Worm (Caenorhabditis elegans) whole organism, L1 larva: ENCODE data around the gene F56F11.1.

ENCODE experiments used
- C34B4.2 ChIP-seq: sonication (generic microtip); optimal IDR thresholded peaks from 2 replicates; lab custom pipeline; 2017; ENCODE audit warnings: mild to moderate bottlenecking, missing genetic modification characterization, missing compliant biosample characterization
- aha-1 ChIP-seq: fragments of 150-350 bp; optimal IDR thresholded peaks from 2 replicates; lab custom pipeline; 2014; ENCODE audit warnings: missing biosample characterization, missing genetic modification characterization
- alr-1 ChIP-seq: fragments of 200-800 bp; sonication (Bioruptor generic); optimal IDR thresholded peaks from 2 replicates; lab custom pipeline; 2018; ENCODE audit warnings: borderline replicate concordance, mild to moderate bottlenecking, missing genetic modification characterization, missing compliant biosample characterization
- aly-2 ChIP-seq: fragments of 150-350 bp; optimal IDR thresholded peaks from 2 replicates; lab custom pipeline; 2014; ENCODE audit warnings: missing biosample characterization, missing genetic modification characterization
- ama-1 ChIP-seq: fragments of 150-350 bp; optimal IDR thresholded peaks from 2 replicates; lab custom pipeline; 2014
- blmp-1 ChIP-seq: fragments of 150-350 bp; optimal IDR thresholded peaks from 2 replicates; lab custom pipeline; 2014; ENCODE audit warnings: missing biosample characterization, missing genetic modification characterization
- ceh-63 ChIP-seq: fragments of 200-800 bp; sonication (Bioruptor generic); optimal IDR thresholded peaks from 2 replicates; lab custom pipeline; 2018; ENCODE audit warnings: mild to moderate bottlenecking, missing genetic modification characterization, missing compliant biosample characterization
- ceh-82 ChIP-seq, 3 experiments: fragments of 150-350 bp in 1 of 3; sonication (generic microtip) in 2 of 3; optimal IDR thresholded peaks; 2 replicates each; lab custom pipeline; 2014 to 2017; ENCODE audit warnings: missing biosample characterization in 3 of 3, missing genetic modification characterization in 3 of 3
- ceh-88 ChIP-seq: fragments of 200-800 bp; sonication (Bioruptor generic); IDR thresholded peaks from 2 replicates; pipeline ENCODE4 v1.3.6; 2022; ENCODE audit warnings: missing genetic modification characterization, missing compliant biosample characterization
- ceh-90 ChIP-seq: sonication (generic microtip); optimal IDR thresholded peaks from 2 replicates; lab custom pipeline; 2016; ENCODE audit warnings: missing genetic modification characterization, missing compliant biosample characterization
- dpl-1 ChIP-seq, 3 experiments: fragments of 150-350 bp in 2 of 3; sonication (generic microtip) in 1 of 3; optimal IDR thresholded peaks; 2 replicates each; lab custom pipeline; 2014 to 2017; ENCODE audit warnings: missing biosample characterization in 3 of 3, missing genetic modification characterization in 3 of 3, missing genetic modification reagents in 3 of 3
- dsc-1 ChIP-seq: sonication (generic microtip); optimal IDR thresholded peaks from 2 replicates; lab custom pipeline; 2016; ENCODE audit warnings: mild to moderate bottlenecking, missing genetic modification characterization, missing compliant biosample characterization
- efl-1 ChIP-seq, 4 experiments: fragments of 150-350 bp; optimal IDR thresholded peaks in 3 of 4; peaks in 1 of 4; 1 replicate in 1 of 4; 2 replicates in 3 of 4; lab custom pipeline; 2014; ENCODE audit warnings: missing biosample characterization in 2 of 4, missing genetic modification characterization in 2 of 4, missing genetic modification reagents in 2 of 4
- efl-3 ChIP-seq: fragments of 200-800 bp; sonication (Bioruptor generic); optimal IDR thresholded peaks from 2 replicates; lab custom pipeline; 2018; ENCODE audit warnings: mild to moderate bottlenecking, missing genetic modification characterization, missing compliant biosample characterization
- elt-2 ChIP-seq: sonication (generic microtip); optimal IDR thresholded peaks from 2 replicates; lab custom pipeline; 2016; ENCODE audit warnings: missing genetic modification characterization, mild to moderate bottlenecking, inconsistent platforms, missing compliant biosample characterization, missing genetic modification reagents
- elt-3 ChIP-seq, 6 experiments: fragments of 150-350 bp in 1 of 6; sonication (generic microtip); optimal IDR thresholded peaks; 2 replicates each; lab custom pipeline; 2017 to 2018; ENCODE audit warnings: missing biosample characterization in 6 of 6, missing genetic modification characterization in 6 of 6, inconsistent platforms in 1 of 6
- ets-5 ChIP-seq: fragments of 200-800 bp; sonication (Bioruptor generic); IDR thresholded peaks from 2 replicates; pipeline ENCODE4 v1.3.6; 2022; ENCODE audit warnings: missing genetic modification characterization, missing compliant biosample characterization
- fkh-4 ChIP-seq: sonication (generic microtip); optimal IDR thresholded peaks from 2 replicates; lab custom pipeline; 2016; ENCODE audit warnings: missing compliant biosample characterization, missing genetic modification characterization, borderline replicate concordance
- fkh-8 ChIP-seq: sonication (generic microtip); optimal IDR thresholded peaks from 2 replicates; lab custom pipeline; 2016; ENCODE audit warnings: mild to moderate bottlenecking, missing genetic modification characterization, missing compliant biosample characterization
- fos-1 ChIP-seq: fragments of 150-350 bp; optimal IDR thresholded peaks from 2 replicates; lab custom pipeline; 2014; ENCODE audit warnings: missing biosample characterization, missing genetic modification characterization
- grh-1 ChIP-seq: fragments of 200-800 bp; sonication (Bioruptor generic); IDR thresholded peaks from 2 replicates; pipeline ENCODE4 v1.3.6; 2022; ENCODE audit warnings: missing genetic modification reagents, missing genetic modification characterization, missing compliant biosample characterization
- hlh-17 ChIP-seq: fragments of 200-800 bp; sonication (Bioruptor generic); optimal IDR thresholded peaks from 2 replicates; lab custom pipeline; 2018; ENCODE audit warnings: missing genetic modification characterization, mild to moderate bottlenecking, missing compliant biosample characterization, moderate library complexity, borderline replicate concordance
- jun-1 ChIP-seq: fragments of 150-350 bp; optimal IDR thresholded peaks from 2 replicates; lab custom pipeline; 2014; ENCODE audit warnings: missing biosample characterization, missing genetic modification reagents, missing genetic modification characterization
- lin-13 ChIP-seq: fragments of 150-350 bp; optimal IDR thresholded peaks from 2 replicates; lab custom pipeline; 2014; ENCODE audit warnings: missing biosample characterization, missing genetic modification reagents, missing genetic modification characterization
- lin-14 ChIP-seq: fragments of 200-800 bp; sonication (Bioruptor generic); optimal IDR thresholded peaks from 2 replicates; lab custom pipeline; 2018; ENCODE audit warnings: mild to moderate bottlenecking, missing genetic modification characterization, moderate library complexity, missing compliant biosample characterization
- lin-15B ChIP-seq: fragments of 150-350 bp; sonication (generic microtip); optimal IDR thresholded peaks from 3 replicates; lab custom pipeline; 2014; ENCODE audit warnings: missing biosample characterization, missing genetic modification characterization
- lin-39 ChIP-seq: fragments of 150-350 bp; optimal IDR thresholded peaks from 2 replicates; lab custom pipeline; 2014; ENCODE audit warnings: missing biosample characterization, missing genetic modification reagents, missing genetic modification characterization
- lir-3 ChIP-seq: sonication (generic microtip); optimal IDR thresholded peaks from 2 replicates; lab custom pipeline; 2016; ENCODE audit warnings: mild to moderate bottlenecking, missing genetic modification characterization, moderate library complexity, missing compliant biosample characterization; ENCODE audit not compliant: poor library complexity
- lsy-2 ChIP-seq, 2 experiments: fragments of 150-350 bp; optimal IDR thresholded peaks; 2 replicates each; lab custom pipeline; 2014; ENCODE audit warnings: missing biosample characterization in 2 of 2, missing genetic modification characterization in 2 of 2
- mab-9 ChIP-seq: fragments of 200-800 bp; sonication (Bioruptor generic); IDR thresholded peaks from 2 replicates; pipeline ENCODE4 v1.3.6; 2022; ENCODE audit warnings: missing genetic modification reagents, missing genetic modification characterization, missing compliant biosample characterization
- mdl-1 ChIP-seq, 2 experiments: fragments of 150-350 bp; optimal IDR thresholded peaks; 2 replicates each; lab custom pipeline; 2014 to 2017; ENCODE audit warnings: missing biosample characterization in 2 of 2, missing genetic modification characterization in 2 of 2, inconsistent platforms in 1 of 2
- nhr-12 ChIP-seq: sonication (generic microtip); optimal IDR thresholded peaks from 2 replicates; lab custom pipeline; 2017; ENCODE audit warnings: missing biosample characterization, missing genetic modification characterization
- nhr-19 ChIP-seq: fragments of 200-800 bp; sonication (Bioruptor generic); conservative IDR thresholded peaks from 2 replicates; pipeline ENCODE4 v1.3.6; 2022; ENCODE audit warnings: missing genetic modification characterization, missing compliant biosample characterization
- nhr-77 ChIP-seq: fragments of 150-350 bp; optimal IDR thresholded peaks from 2 replicates; lab custom pipeline; 2014; ENCODE audit warnings: missing biosample characterization, missing genetic modification characterization
- nhr-84 ChIP-seq: sonication (generic microtip); optimal IDR thresholded peaks from 2 replicates; lab custom pipeline; 2017; ENCODE audit warnings: missing biosample characterization, missing genetic modification characterization
- nhr-85 ChIP-seq: sonication (generic microtip); peaks from one replicate; lab custom pipeline; 2016; ENCODE audit warnings: missing genetic modification characterization, inconsistent platforms, missing compliant biosample characterization
- nhr-90 ChIP-seq: sonication (generic microtip); optimal IDR thresholded peaks from 2 replicates; lab custom pipeline; 2016; ENCODE audit warnings: mild to moderate bottlenecking, missing genetic modification characterization, missing compliant biosample characterization; ENCODE audit not compliant: poor library complexity
- pag-3 ChIP-seq: sonication (generic microtip); optimal IDR thresholded peaks from 2 replicates; lab custom pipeline; 2017; ENCODE audit warnings: missing genetic modification characterization, mild to moderate bottlenecking, missing compliant biosample characterization, antibody characterized with exemption, borderline replicate concordance; ENCODE audit not compliant: insufficient read depth
- pax-3 ChIP-seq: fragments of 200-800 bp; sonication (Bioruptor generic); optimal IDR thresholded peaks from 2 replicates; lab custom pipeline; 2018; ENCODE audit warnings: mild to moderate bottlenecking, missing genetic modification characterization, moderate library complexity, missing compliant biosample characterization
- rnt-1 ChIP-seq: sonication (generic microtip); optimal IDR thresholded peaks from 2 replicates; lab custom pipeline; 2016; ENCODE audit warnings: mild to moderate bottlenecking, missing genetic modification characterization, moderate library complexity, missing compliant biosample characterization
- snpc-4 ChIP-seq: fragments of 150-350 bp; optimal IDR thresholded peaks from 2 replicates; lab custom pipeline; 2014; ENCODE audit warnings: missing biosample characterization, missing genetic modification characterization
- snu-23 ChIP-seq: sonication (generic microtip); optimal IDR thresholded peaks from 2 replicates; lab custom pipeline; 2016; ENCODE audit warnings: missing genetic modification characterization, missing compliant biosample characterization
- sup-37 ChIP-seq: fragments of 200-800 bp; sonication (Bioruptor generic); optimal IDR thresholded peaks from 2 replicates; lab custom pipeline; 2018; ENCODE audit warnings: mild to moderate bottlenecking, missing genetic modification characterization, missing compliant biosample characterization
- swsn-7 ChIP-seq: sonication (generic microtip); optimal IDR thresholded peaks from 2 replicates; lab custom pipeline; 2016; ENCODE audit warnings: missing genetic modification characterization, missing compliant biosample characterization
- tlp-1 ChIP-seq: fragments of 150-350 bp; optimal IDR thresholded peaks from 2 replicates; lab custom pipeline; 2014; ENCODE audit warnings: missing biosample characterization, missing genetic modification characterization
- unc-86 ChIP-seq: sonication (generic microtip); optimal IDR thresholded peaks from 2 replicates; lab custom pipeline; 2016; ENCODE audit warnings: missing genetic modification characterization, missing compliant biosample characterization
- unc-98 ChIP-seq: fragments of 200-800 bp; sonication (Bioruptor generic); IDR thresholded peaks from 2 replicates; pipeline ENCODE4 v1.3.6; 2022; ENCODE audit warnings: missing genetic modification characterization, missing compliant biosample characterization
- vab-15 ChIP-seq: sonication (generic microtip); optimal IDR thresholded peaks from 2 replicates; lab custom pipeline; 2017; ENCODE audit warnings: missing genotype, mild to moderate bottlenecking, missing genetic modification characterization, missing compliant biosample characterization
- xbp-1 ChIP-seq: sonication (generic microtip); optimal IDR thresholded peaks from 2 replicates; lab custom pipeline; 2016; ENCODE audit warnings: missing genetic modification characterization, missing compliant biosample characterization
- zag-1 ChIP-seq: fragments of 150-350 bp; optimal IDR thresholded peaks from 2 replicates; lab custom pipeline; 2014; ENCODE audit warnings: missing biosample characterization, missing genetic modification characterization
- zip-4 ChIP-seq: fragments of 200-800 bp; sonication (Bioruptor generic); optimal IDR thresholded peaks from 2 replicates; lab custom pipeline; 2018; ENCODE audit warnings: mild to moderate bottlenecking, missing genetic modification characterization, moderate library complexity, missing compliant biosample characterization
- ztf-11 ChIP-seq, 2 experiments: sonication (generic microtip); optimal IDR thresholded peaks; 2 replicates each; lab custom pipeline; 2016 to 2017; ENCODE audit warnings: missing genetic modification characterization in 2 of 2, missing biosample characterization in 1 of 2, missing compliant biosample characterization in 1 of 2

F56F11.1 gene

DNA sequence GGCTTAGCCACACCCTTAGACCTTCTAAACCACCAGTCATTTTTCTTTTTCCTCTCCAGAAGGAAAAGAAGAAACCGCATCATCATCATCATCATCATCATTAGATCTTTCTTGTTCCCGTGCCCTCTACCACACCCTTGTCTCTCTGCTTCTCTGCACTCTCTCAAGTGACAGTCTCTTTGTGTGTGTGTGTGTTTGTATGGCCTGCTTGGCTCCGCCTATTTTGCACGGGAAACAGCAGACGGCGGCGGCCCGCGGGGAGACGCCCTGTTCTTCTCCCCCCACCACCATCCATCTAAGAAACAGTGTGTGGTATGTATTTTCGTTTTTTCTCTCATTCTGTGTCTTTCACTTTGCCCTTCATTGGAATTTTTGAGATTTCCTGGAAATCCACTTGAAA, 19.7 kb upstream of the F56F11.1 start:
- TF ChIP-seq hlh-17 (GFP tag; lab: Kevin White, UChicago) = no peak
- peak; percentile 57 for TF ChIP-seq jun-1 (tag; lab: Kevin White, UChicago)
- TF ChIP-seq rnt-1 (tag; lab: Kevin White, UChicago) = peak; percentile 70
- TF ChIP-seq aly-2 (tag; lab: Kevin White, UChicago) = no peak
- TF ChIP-seq lir-3 (tag; lab: Kevin White, UChicago) = no peak
- no peak for TF ChIP-seq ceh-63 (GFP tag; lab: Kevin White, UChicago)
- TF ChIP-seq C34B4.2 (tag; lab: Kevin White, UChicago) = no peak
- TF ChIP-seq nhr-90 (tag; lab: Kevin White, UChicago) = peak; percentile 84
- no peak for TF ChIP-seq fkh-4 (tag; lab: Kevin White, UChicago)
- peak; percentile 94 for TF ChIP-seq blmp-1 (tag; lab: Kevin White, UChicago)
- TF ChIP-seq elt-3 (tag; optimal IDR thresholded peaks at IDR 0.05; lab: Kevin White, UChicago) = peak in 5 of 6 experiments; percentile 36 to 94 (median 58)
- no peak for TF ChIP-seq ceh-88 (GFP tag; lab: Robert Waterston, UW)
- peak in 1 of 2 experiments; percentile 78 for TF ChIP-seq mdl-1 (tag; optimal IDR thresholded peaks at IDR 0.05; lab: Kevin White, UChicago)
- no peak for TF ChIP-seq nhr-84 (tag; lab: Kevin White, UChicago)
- no peak for TF ChIP-seq aha-1 (tag; lab: Kevin White, UChicago)
- TF ChIP-seq zag-1 (tag; lab: Kevin White, UChicago) = no peak
- TF ChIP-seq sup-37 = no peak
- no peak for TF ChIP-seq fos-1 (tag; lab: Kevin White, UChicago)
- no peak for TF ChIP-seq ztf-11 (tag; optimal IDR thresholded peaks at IDR 0.05; lab: Kevin White, UChicago)
- no peak for TF ChIP-seq pag-3
- peak; percentile 41 for TF ChIP-seq elt-2
- TF ChIP-seq mab-9 (GFP tag; lab: Robert Waterston, UW) = no peak
- peak; percentile 74 for TF ChIP-seq vab-15
- no peak for TF ChIP-seq ceh-90
- peak; percentile 39 for TF ChIP-seq lin-39 (tag; lab: Kevin White, UChicago)
- peak; percentile 73 for TF ChIP-seq grh-1 (GFP tag; lab: Robert Waterston, UW)
- no peak for TF ChIP-seq alr-1 (tag; lab: Kevin White, UChicago)
- no peak for TF ChIP-seq lin-15B (tag; lab: Kevin White, UChicago)
- TF ChIP-seq zip-4 (GFP tag; lab: Kevin White, UChicago) = no peak
- no peak for TF ChIP-seq ets-5
- peak; percentile 88 for TF ChIP-seq snu-23
- TF ChIP-seq ceh-82 (tag; optimal IDR thresholded peaks at IDR 0.05; lab: Kevin White, UChicago) = peak in 1 of 3 experiments; percentile 19
- TF ChIP-seq nhr-85 (tag; lab: Kevin White, UChicago) = peak; percentile 99
- TF ChIP-seq nhr-19 (GFP tag; lab: Robert Waterston, UW) = peak; percentile 52
- TF ChIP-seq efl-3 (GFP tag; lab: Kevin White, UChicago) = no peak
- peak; percentile 46 for TF ChIP-seq swsn-7 (tag; lab: Kevin White, UChicago)
- TF ChIP-seq ama-1 (lab: Kevin White, UChicago) = no peak
- peak; percentile 39 to 58 (median 43) for TF ChIP-seq dpl-1 (GFP tag; optimal IDR thresholded peaks at IDR 0.05; lab: Kevin White, UChicago)
- TF ChIP-seq lin-13 (GFP tag; lab: Kevin White, UChicago) = peak; percentile 56
- no peak for TF ChIP-seq snpc-4
- peak; percentile 35 to 67 for TF ChIP-seq lsy-2 (tag; optimal IDR thresholded peaks at IDR 0.05; lab: Kevin White, UChicago)
- no peak for TF ChIP-seq dsc-1
- no peak for TF ChIP-seq tlp-1
- no peak for TF ChIP-seq unc-86 (tag; lab: Kevin White, UChicago)
- peak; percentile 21 to 36 for TF ChIP-seq efl-1 (optimal IDR thresholded peaks at IDR 0.05; lab: Kevin White, UChicago)
- TF ChIP-seq efl-1 (GFP tag; optimal IDR thresholded peaks at IDR 0.05 in 1 of 2; lab: Kevin White, UChicago) = peak in 1 of 2 experiments; percentile 1
- TF ChIP-seq xbp-1 (tag; lab: Kevin White, UChicago) = peak; percentile 46
- no peak for TF ChIP-seq unc-98 (GFP tag; lab: Robert Waterston, UW)
- no peak for TF ChIP-seq pax-3 (tag; lab: Kevin White, UChicago)
- TF ChIP-seq fkh-8 = no peak
- TF ChIP-seq lin-14 (GFP tag; lab: Kevin White, UChicago) = peak; percentile 97
- no peak for TF ChIP-seq nhr-12 (tag; lab: Kevin White, UChicago)
- TF ChIP-seq nhr-77 (tag; lab: Kevin White, UChicago) = peak; percentile 64
